Worm (Caenorhabditis elegans): ENCODE results near the gene F54F2.9.

DNA sequence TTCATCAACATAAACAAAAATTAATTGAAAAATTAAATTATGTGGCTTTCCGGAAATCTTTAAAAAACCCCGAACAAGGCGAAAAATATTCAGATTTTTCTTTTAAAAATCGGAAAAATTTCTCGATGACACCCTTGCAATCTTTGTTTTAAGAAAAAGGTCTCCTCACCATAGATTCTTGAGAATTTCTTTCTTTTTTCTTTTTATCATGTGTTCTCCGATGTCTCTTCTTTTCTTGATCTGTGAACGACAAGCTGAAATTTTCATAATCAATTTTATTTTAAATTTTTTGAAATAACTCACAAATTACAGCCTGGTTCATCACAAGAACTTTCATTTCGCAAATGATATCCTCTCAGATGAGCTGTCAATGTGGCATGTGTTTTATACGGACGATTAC, 35.8 kb downstream of the F54F2.9 start, which contains the start of the genes zfp-1 and F54F2.14:
- TF ChIP-seq ref-1 (GFP tag; conservative IDR thresholded peaks at IDR 0.05), result no peak
- no peak for TF ChIP-seq klf-2 (GFP tag; conservative IDR thresholded peaks at IDR 0.05)
- no peak for TF ChIP-seq flt-1 (GFP tag; IDR thresholded peaks at IDR 0.05)
- TF ChIP-seq T22C8.4 (GFP tag; IDR thresholded peaks at IDR 0.05), result no peak
- TF ChIP-seq cog-1 (tag; optimal IDR thresholded peaks at IDR 0.05), result no peak
- no peak for TF ChIP-seq med-1 (GFP tag; optimal IDR thresholded peaks at IDR 0.05; ENCODE audit: insufficient read depth)
- TF ChIP-seq tab-1 (GFP tag; IDR thresholded peaks at IDR 0.05), result no peak
- TF ChIP-seq ztf-23 (GFP tag; IDR thresholded peaks at IDR 0.05), result no peak
- TF ChIP-seq ztf-29 (GFP tag; IDR thresholded peaks at IDR 0.05), result no peak
